Fruit fly (Drosophila melanogaster): ENCODE measurements around the gene Sarm.

The Sarm gene

dm6 chr3L:8156199-8156598 is 92.5 kb downstream of the Sarm start:
- TF ChIP-seq Sin3A (optimal IDR thresholded peaks at IDR 0.05) (no peak), psq (optimal IDR thresholded peaks at IDR 0.05) (no peak), insv (optimal IDR thresholded peaks at IDR 0.05) (no peak), ttk (optimal IDR thresholded peaks at IDR 0.05) (no peak), Myc (optimal IDR thresholded peaks at IDR 0.05) (no peak), h (optimal IDR thresholded peaks at IDR 0.05) (no peak)

- no peak for TF ChIP-seq psq (optimal IDR thresholded peaks at IDR 0.05)
- no peak for TF ChIP-seq Sin3A (optimal IDR thresholded peaks at IDR 0.05)
- no peak for TF ChIP-seq insv (optimal IDR thresholded peaks at IDR 0.05)
- no peak for TF ChIP-seq ttk (optimal IDR thresholded peaks at IDR 0.05)
- no peak for TF ChIP-seq Myc (optimal IDR thresholded peaks at IDR 0.05)
- TF ChIP-seq h (optimal IDR thresholded peaks at IDR 0.05): no peak
Observed at dm6 chr3L:8157079-8157478, 93.4 kb downstream of the Sarm start.
